Fruit fly (Drosophila melanogaster) whole organism: ENCODE results near the gene CG15923.

ENCODE experiments used
- Dll ChIP-seq: fragments of >200 bp; optimal IDR thresholded peaks from 2 replicates; lab custom pipeline; 2017
- EcR ChIP-seq, 2 experiments: fragments of >200 bp; optimal IDR thresholded peaks; 2 replicates each; lab custom pipeline; 2017; ENCODE audit warnings: missing biosample characterization in 2 of 2, missing genetic modification characterization in 2 of 2, missing genetic modification reagents in 2 of 2
- pan ChIP-seq: fragments of >200 bp; optimal IDR thresholded peaks from 2 replicates; lab custom pipeline; 2017

dm6 chr3R:20634674-20635594 lies 18.2 kb upstream of the CG15923 start, which contains the start of the genes Pi3K92E and Lrrk:
- TF ChIP-seq pan (lab: Kevin White, UChicago) (no peak), EcR (GFP tag; optimal IDR thresholded peaks at IDR 0.05; lab: Kevin White, UChicago) (no peak), Dll (lab: Kevin White, UChicago) (no peak)
